Worm (Caenorhabditis elegans) whole organism, L4/young adult: Measurements from ENCODE around the gene tag-278.

Experiments used
- W03F9.2 ChIP-seq: fragments of 150-350 bp; optimal IDR thresholded peaks from 2 replicates; lab custom pipeline; 2014; ENCODE audit warnings: missing biosample characterization, missing genetic modification characterization
- dao-5 ChIP-seq: sonication (generic microtip); optimal IDR thresholded peaks from 2 replicates; lab custom pipeline; 2016; ENCODE audit warnings: missing genotype, missing genetic modification characterization, moderate library complexity, missing compliant biosample characterization
- him-1 ChIP-seq: sonication (generic microtip); optimal IDR thresholded peaks from 2 replicates; lab custom pipeline; 2016; ENCODE audit warnings: missing genotype, missing genetic modification reagents, missing genetic modification characterization, missing compliant biosample characterization

tag-278 gene

ce11 chrX:3696603-3697002 is 7.6 kb upstream of the tag-278 start, which contains the start of gene C01C4.3:
Gene C01C4.3, plus strand, starts transcription at chrX:3696903.
- TF ChIP-seq him-1 (tag; lab: Kevin White, UChicago) (no peak), dao-5 (tag; lab: Kevin White, UChicago) (no peak), W03F9.2 (tag; lab: Kevin White, UChicago) (no peak)

ce11 chrX:3695826-3696225 is 6.8 kb upstream of the tag-278 start:
- no peak for TF ChIP-seq him-1 (tag; lab: Kevin White, UChicago)
- TF ChIP-seq W03F9.2 (tag; lab: Kevin White, UChicago), result no peak
- no peak for TF ChIP-seq dao-5 (tag; lab: Kevin White, UChicago)

ce11 chrX:3694172-3694571 is 5.2 kb upstream of the tag-278 start:
- TF ChIP-seq dao-5 (tag; lab: Kevin White, UChicago), result no peak
- no peak for TF ChIP-seq W03F9.2 (tag; lab: Kevin White, UChicago)
- TF ChIP-seq him-1 (tag; lab: Kevin White, UChicago), result peak; percentile 60

- TF ChIP-seq dao-5 (tag; lab: Kevin White, UChicago) (no peak), W03F9.2 (tag; lab: Kevin White, UChicago) (no peak)
Measured at ce11 chrX:3693138-3693537, 4.1 kb upstream of the tag-278 start, which contains the start of gene C02F12.8. Gene C02F12.8, minus strand, starts transcription at chrX:3693238.

ce11 chrX:3689802-3690201 is 797 bp upstream of the tag-278 start:
- no peak for TF ChIP-seq dao-5 (tag; lab: Kevin White, UChicago)
- TF ChIP-seq W03F9.2 (tag; lab: Kevin White, UChicago), result no peak
- no peak for TF ChIP-seq him-1 (tag; lab: Kevin White, UChicago)

- TF ChIP-seq dao-5 (tag; lab: Kevin White, UChicago) (no peak), him-1 (tag; lab: Kevin White, UChicago) (no peak), W03F9.2 (tag; lab: Kevin White, UChicago) (no peak)
Measured at ce11 chrX:3686420-3686819, 2.6 kb downstream of the tag-278 start.

- TF ChIP-seq W03F9.2 (tag; lab: Kevin White, UChicago), result no peak
- TF ChIP-seq dao-5 (tag; lab: Kevin White, UChicago), result no peak
- no peak for TF ChIP-seq him-1 (tag; lab: Kevin White, UChicago)
Measured at ce11 chrX:3683060-3683459, 5.9 kb downstream of the tag-278 start.

- TF ChIP-seq him-1 (tag; lab: Kevin White, UChicago), result no peak
- TF ChIP-seq dao-5 (tag; lab: Kevin White, UChicago), result no peak
- TF ChIP-seq W03F9.2 (tag; lab: Kevin White, UChicago), result no peak
Measured at ce11 chrX:3680544-3681214, 8.3 kb downstream of the tag-278 start, which contains the start of gene tsp-17. Gene tsp-17, plus strand, starts transcription at chrX:3681164.

- TF ChIP-seq him-1 (tag; lab: Kevin White, UChicago), result no peak
- TF ChIP-seq dao-5 (tag; lab: Kevin White, UChicago), result no peak
- no peak for TF ChIP-seq W03F9.2 (tag; lab: Kevin White, UChicago)
Measured at ce11 chrX:3678507-3679175, 10.4 kb downstream of the tag-278 start, which contains the start of gene tag-52. Gene tag-52, minus strand, starts transcription at chrX:3678557.

- TF ChIP-seq W03F9.2 (tag; lab: Kevin White, UChicago) (no peak), dao-5 (tag; lab: Kevin White, UChicago) (no peak), him-1 (tag; lab: Kevin White, UChicago) (no peak)
Measured at ce11 chrX:3673584-3674108, 15.4 kb downstream of the tag-278 start, which contains the start of gene ceh-63. Gene ceh-63, minus strand, starts transcription at chrX:3674058.

- TF ChIP-seq dao-5 (tag; lab: Kevin White, UChicago), result no peak
- TF ChIP-seq W03F9.2 (tag; lab: Kevin White, UChicago), result no peak
- no peak for TF ChIP-seq him-1 (tag; lab: Kevin White, UChicago)
Measured at ce11 chrX:3671998-3672397, 17.0 kb downstream of the tag-278 start, which contains the start of gene C02F12.5. Gene C02F12.5, minus strand, starts transcription at chrX:3672098.

ce11 chrX:3668842-3669241 is 20.2 kb downstream of the tag-278 start, which contains the start of gene snet-1:
Gene snet-1, minus strand, starts transcription at chrX:3668942.
- TF ChIP-seq W03F9.2 (tag; lab: Kevin White, UChicago) (no peak), dao-5 (tag; lab: Kevin White, UChicago) (no peak), him-1 (tag; lab: Kevin White, UChicago) (no peak)

- TF ChIP-seq dao-5 (tag; lab: Kevin White, UChicago) (no peak), W03F9.2 (tag; lab: Kevin White, UChicago) (no peak), him-1 (tag; lab: Kevin White, UChicago) (no peak)
Measured at ce11 chrX:3659192-3659591, 29.8 kb downstream of the tag-278 start, which contains the start of gene R11G1.1. Gene R11G1.1, plus strand, starts transcription at chrX:3659492.
